Worm (Caenorhabditis elegans): ENCODE data around the gene C44H4.8.

DNA sequence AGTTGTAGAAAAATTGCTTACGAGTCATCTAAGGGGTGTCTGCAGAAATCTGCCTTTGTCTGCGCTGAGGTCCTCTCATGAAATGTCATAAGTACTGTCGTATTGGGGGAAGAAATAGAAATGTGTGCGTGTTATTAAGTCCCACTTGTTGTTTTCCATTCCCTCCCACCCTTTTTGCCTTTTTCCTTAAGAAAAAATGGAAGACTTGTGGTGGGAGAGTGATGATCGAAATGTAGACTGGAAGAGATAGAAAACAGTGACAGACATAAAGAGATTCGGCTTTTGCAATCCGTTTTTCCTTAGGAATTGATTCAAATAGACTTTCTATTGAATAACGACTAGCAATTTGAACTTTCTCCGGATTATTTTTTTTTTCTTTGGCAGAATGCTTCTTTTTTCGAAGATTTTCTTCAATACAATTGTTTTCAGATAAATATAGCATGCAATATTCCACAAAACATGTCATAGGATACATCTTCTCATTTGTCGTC is 45.2 kb upstream of the C44H4.8 start, which contains the start of gene ram-5:
- no peak for TF ChIP-seq rnt-1 (tag; optimal IDR thresholded peaks at IDR 0.05)
- no peak for TF ChIP-seq jun-1 (tag; optimal IDR thresholded peaks at IDR 0.05)
- TF ChIP-seq snpc-4 (tag; optimal IDR thresholded peaks at IDR 0.05) = no peak

All from whole organism, L1 larva.